Worm (Caenorhabditis elegans) whole organism, L1 larva: ENCODE data around the gene ncr-2.

ENCODE experiments used
- C16A3.4 ChIP-seq: fragments of 150-350 bp; optimal IDR thresholded peaks from 2 replicates; lab custom pipeline; 2014; ENCODE audit warnings: missing biosample characterization, missing genetic modification characterization
- C34B4.2 ChIP-seq: sonication (generic microtip); optimal IDR thresholded peaks from 2 replicates; lab custom pipeline; 2017; ENCODE audit warnings: mild to moderate bottlenecking, missing genetic modification characterization, missing compliant biosample characterization
- Y116A8C.19 ChIP-seq: sonication (generic microtip); optimal IDR thresholded peaks from 2 replicates; lab custom pipeline; 2016; ENCODE audit warnings: missing compliant biosample characterization, missing genetic modification characterization, borderline replicate concordance
- aha-1 ChIP-seq: fragments of 150-350 bp; optimal IDR thresholded peaks from 2 replicates; lab custom pipeline; 2014; ENCODE audit warnings: missing biosample characterization, missing genetic modification characterization
- alr-1 ChIP-seq: fragments of 200-800 bp; sonication (Bioruptor generic); optimal IDR thresholded peaks from 2 replicates; lab custom pipeline; 2018; ENCODE audit warnings: borderline replicate concordance, mild to moderate bottlenecking, missing genetic modification characterization, missing compliant biosample characterization
- ama-1 ChIP-seq: fragments of 150-350 bp; optimal IDR thresholded peaks from 2 replicates; lab custom pipeline; 2014
- ceh-90 ChIP-seq: sonication (generic microtip); optimal IDR thresholded peaks from 2 replicates; lab custom pipeline; 2016; ENCODE audit warnings: missing genetic modification characterization, missing compliant biosample characterization
- dsc-1 ChIP-seq: sonication (generic microtip); optimal IDR thresholded peaks from 2 replicates; lab custom pipeline; 2016; ENCODE audit warnings: mild to moderate bottlenecking, missing genetic modification characterization, missing compliant biosample characterization
- efl-1 ChIP-seq, 4 experiments: fragments of 150-350 bp; optimal IDR thresholded peaks in 3 of 4; peaks in 1 of 4; 1 replicate in 1 of 4; 2 replicates in 3 of 4; lab custom pipeline; 2014; ENCODE audit warnings: missing biosample characterization in 2 of 4, missing genetic modification characterization in 2 of 4, missing genetic modification reagents in 2 of 4
- elt-3 ChIP-seq, 6 experiments: fragments of 150-350 bp in 1 of 6; sonication (generic microtip); optimal IDR thresholded peaks; 2 replicates each; lab custom pipeline; 2017 to 2018; ENCODE audit warnings: missing biosample characterization in 6 of 6, missing genetic modification characterization in 6 of 6, inconsistent platforms in 1 of 6
- ets-5 ChIP-seq: fragments of 200-800 bp; sonication (Bioruptor generic); IDR thresholded peaks from 2 replicates; pipeline ENCODE4 v1.3.6; 2022; ENCODE audit warnings: missing genetic modification characterization, missing compliant biosample characterization
- fkh-10 ChIP-seq: sonication (generic microtip); optimal IDR thresholded peaks from 2 replicates; lab custom pipeline; 2017; ENCODE audit warnings: missing biosample characterization, missing genetic modification reagents, missing genetic modification characterization
- fkh-8 ChIP-seq: sonication (generic microtip); optimal IDR thresholded peaks from 2 replicates; lab custom pipeline; 2016; ENCODE audit warnings: mild to moderate bottlenecking, missing genetic modification characterization, missing compliant biosample characterization
- hlh-17 ChIP-seq: fragments of 200-800 bp; sonication (Bioruptor generic); optimal IDR thresholded peaks from 2 replicates; lab custom pipeline; 2018; ENCODE audit warnings: missing genetic modification characterization, mild to moderate bottlenecking, missing compliant biosample characterization, moderate library complexity, borderline replicate concordance
- hlh-4 ChIP-seq: sonication (generic microtip); optimal IDR thresholded peaks from 2 replicates; lab custom pipeline; 2016; ENCODE audit warnings: mild to moderate bottlenecking, missing genetic modification characterization, missing compliant biosample characterization
- hpl-2 ChIP-seq: fragments of 150-350 bp; optimal IDR thresholded peaks from 2 replicates; lab custom pipeline; 2014; ENCODE audit warnings: missing biosample characterization, missing genetic modification reagents, missing genetic modification characterization
- isw-1 ChIP-seq: fragments of 200-800 bp; sonication (Bioruptor generic); IDR thresholded peaks from 2 replicates; pipeline ENCODE4 v1.3.6; 2022; ENCODE audit warnings: missing genetic modification characterization, missing compliant biosample characterization
- jun-1 ChIP-seq: fragments of 150-350 bp; optimal IDR thresholded peaks from 2 replicates; lab custom pipeline; 2014; ENCODE audit warnings: missing biosample characterization, missing genetic modification reagents, missing genetic modification characterization
- lin-13 ChIP-seq: fragments of 150-350 bp; optimal IDR thresholded peaks from 2 replicates; lab custom pipeline; 2014; ENCODE audit warnings: missing biosample characterization, missing genetic modification reagents, missing genetic modification characterization
- lin-15B ChIP-seq: fragments of 150-350 bp; sonication (generic microtip); optimal IDR thresholded peaks from 3 replicates; lab custom pipeline; 2014; ENCODE audit warnings: missing biosample characterization, missing genetic modification characterization
- lin-39 ChIP-seq: fragments of 150-350 bp; optimal IDR thresholded peaks from 2 replicates; lab custom pipeline; 2014; ENCODE audit warnings: missing biosample characterization, missing genetic modification reagents, missing genetic modification characterization
- lir-3 ChIP-seq: sonication (generic microtip); optimal IDR thresholded peaks from 2 replicates; lab custom pipeline; 2016; ENCODE audit warnings: mild to moderate bottlenecking, missing genetic modification characterization, moderate library complexity, missing compliant biosample characterization; ENCODE audit not compliant: poor library complexity
- mef-2 ChIP-seq: fragments of 150-350 bp; optimal IDR thresholded peaks from 2 replicates; lab custom pipeline; 2014; ENCODE audit warnings: missing biosample characterization, missing genetic modification characterization
- nhr-11 ChIP-seq: fragments of 150-350 bp; optimal IDR thresholded peaks from 2 replicates; lab custom pipeline; 2014; ENCODE audit warnings: missing biosample characterization, missing genetic modification characterization
- nhr-12 ChIP-seq: sonication (generic microtip); optimal IDR thresholded peaks from 2 replicates; lab custom pipeline; 2017; ENCODE audit warnings: missing biosample characterization, missing genetic modification characterization
- nhr-20 ChIP-seq: sonication (generic microtip); optimal IDR thresholded peaks from 2 replicates; lab custom pipeline; 2016; ENCODE audit warnings: mild to moderate bottlenecking, missing genetic modification characterization, missing compliant biosample characterization
- nhr-237 ChIP-seq: fragments of 150-350 bp; optimal IDR thresholded peaks from 2 replicates; lab custom pipeline; 2014; ENCODE audit warnings: missing biosample characterization, missing genetic modification characterization
- nhr-28 ChIP-seq: fragments of 150-350 bp; optimal IDR thresholded peaks from 2 replicates; lab custom pipeline; 2014; ENCODE audit warnings: missing biosample characterization, missing genetic modification characterization
- nhr-77 ChIP-seq: fragments of 150-350 bp; optimal IDR thresholded peaks from 2 replicates; lab custom pipeline; 2014; ENCODE audit warnings: missing biosample characterization, missing genetic modification characterization
- nhr-85 ChIP-seq: sonication (generic microtip); peaks from one replicate; lab custom pipeline; 2016; ENCODE audit warnings: missing genetic modification characterization, inconsistent platforms, missing compliant biosample characterization
- nhr-90 ChIP-seq: sonication (generic microtip); optimal IDR thresholded peaks from 2 replicates; lab custom pipeline; 2016; ENCODE audit warnings: mild to moderate bottlenecking, missing genetic modification characterization, missing compliant biosample characterization; ENCODE audit not compliant: poor library complexity
- pag-3 ChIP-seq: sonication (generic microtip); optimal IDR thresholded peaks from 2 replicates; lab custom pipeline; 2017; ENCODE audit warnings: missing genetic modification characterization, mild to moderate bottlenecking, missing compliant biosample characterization, antibody characterized with exemption, borderline replicate concordance; ENCODE audit not compliant: insufficient read depth
- pax-3 ChIP-seq: fragments of 200-800 bp; sonication (Bioruptor generic); optimal IDR thresholded peaks from 2 replicates; lab custom pipeline; 2018; ENCODE audit warnings: mild to moderate bottlenecking, missing genetic modification characterization, moderate library complexity, missing compliant biosample characterization
- pqm-1 ChIP-seq: sonication (generic microtip); optimal IDR thresholded peaks from 3 replicates; lab custom pipeline; 2017; ENCODE audit warnings: missing biosample characterization, missing genetic modification characterization
- rnt-1 ChIP-seq: sonication (generic microtip); optimal IDR thresholded peaks from 2 replicates; lab custom pipeline; 2016; ENCODE audit warnings: mild to moderate bottlenecking, missing genetic modification characterization, moderate library complexity, missing compliant biosample characterization
- skn-1 ChIP-seq: fragments of 150-350 bp; optimal IDR thresholded peaks from 2 replicates; lab custom pipeline; 2014; ENCODE audit warnings: missing biosample characterization, missing genetic modification characterization
- snpc-4 ChIP-seq: fragments of 150-350 bp; optimal IDR thresholded peaks from 2 replicates; lab custom pipeline; 2014; ENCODE audit warnings: missing biosample characterization, missing genetic modification characterization
- sox-4 ChIP-seq: sonication (generic microtip); optimal IDR thresholded peaks from 2 replicates; lab custom pipeline; 2016; ENCODE audit warnings: missing genetic modification characterization, missing compliant biosample characterization
- sptf-1 ChIP-seq: fragments of 150-350 bp; optimal IDR thresholded peaks from 2 replicates; lab custom pipeline; 2014; ENCODE audit warnings: missing biosample characterization, missing genetic modification characterization
- sup-37 ChIP-seq: fragments of 200-800 bp; sonication (Bioruptor generic); optimal IDR thresholded peaks from 2 replicates; lab custom pipeline; 2018; ENCODE audit warnings: mild to moderate bottlenecking, missing genetic modification characterization, missing compliant biosample characterization
- swsn-7 ChIP-seq: sonication (generic microtip); optimal IDR thresholded peaks from 2 replicates; lab custom pipeline; 2016; ENCODE audit warnings: missing genetic modification characterization, missing compliant biosample characterization
- tlp-1 ChIP-seq: fragments of 150-350 bp; optimal IDR thresholded peaks from 2 replicates; lab custom pipeline; 2014; ENCODE audit warnings: missing biosample characterization, missing genetic modification characterization
- unc-130 ChIP-seq: fragments of 150-350 bp; optimal IDR thresholded peaks from 2 replicates; lab custom pipeline; 2017; ENCODE audit warnings: missing biosample characterization, missing genetic modification characterization, inconsistent platforms
- unc-30 ChIP-seq: sonication (generic microtip); optimal IDR thresholded peaks from 2 replicates; lab custom pipeline; 2017; ENCODE audit warnings: missing biosample characterization, missing genetic modification characterization
- unc-86 ChIP-seq: sonication (generic microtip); optimal IDR thresholded peaks from 2 replicates; lab custom pipeline; 2016; ENCODE audit warnings: missing genetic modification characterization, missing compliant biosample characterization
- unc-98 ChIP-seq: fragments of 200-800 bp; sonication (Bioruptor generic); IDR thresholded peaks from 2 replicates; pipeline ENCODE4 v1.3.6; 2022; ENCODE audit warnings: missing genetic modification characterization, missing compliant biosample characterization
- vab-15 ChIP-seq: sonication (generic microtip); optimal IDR thresholded peaks from 2 replicates; lab custom pipeline; 2017; ENCODE audit warnings: missing genotype, mild to moderate bottlenecking, missing genetic modification characterization, missing compliant biosample characterization

The ncr-2 gene

DNA sequence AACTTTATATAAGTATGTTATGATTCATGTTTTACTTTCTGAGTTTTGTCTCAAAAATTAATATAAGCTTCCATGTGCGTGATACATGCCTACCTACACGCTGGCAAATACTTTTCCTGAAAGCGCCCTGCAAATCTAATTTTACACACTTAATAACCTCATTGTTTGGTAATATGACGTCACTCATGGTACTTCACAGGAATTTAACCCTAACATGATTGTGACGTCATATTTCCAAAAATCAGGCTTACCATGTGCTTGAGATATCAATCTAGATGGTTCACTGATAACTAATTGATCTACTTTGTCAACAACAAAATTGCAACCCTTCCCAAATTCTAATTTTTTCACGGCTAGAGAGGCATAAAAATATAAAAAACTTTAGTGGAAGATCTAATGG lies 45.3 kb downstream of the ncr-2 start:
- TF ChIP-seq nhr-237 = no peak
- TF ChIP-seq efl-1 (optimal IDR thresholded peaks at IDR 0.05; lab: Kevin White, UChicago) = no peak
- no peak for TF ChIP-seq efl-1 (GFP tag; optimal IDR thresholded peaks at IDR 0.05 in 1 of 2; lab: Kevin White, UChicago)

- TF ChIP-seq unc-86 (tag; lab: Kevin White, UChicago) (no peak), lin-15B (no peak), sptf-1 (tag; lab: Kevin White, UChicago) (no peak), tlp-1 (tag; lab: Kevin White, UChicago) (no peak), rnt-1 (no peak), lir-3 (no peak), fkh-8 (tag; lab: Kevin White, UChicago) (no peak), lin-13 (no peak), pax-3 (tag; lab: Kevin White, UChicago) (no peak), C16A3.4 (no peak), unc-130 (tag; lab: Kevin White, UChicago) (no peak), unc-30 (tag; lab: Kevin White, UChicago) (no peak), sup-37 (no peak), pqm-1 (tag; lab: Kevin White, UChicago) (no peak), nhr-20 (tag; lab: Kevin White, UChicago) (no peak), dsc-1 (tag; lab: Kevin White, UChicago) (no peak), vab-15 (no peak)
These were observed 47.2 kb downstream of the ncr-2 start for ce11 chrIII:8305304-8305703.

DNA sequence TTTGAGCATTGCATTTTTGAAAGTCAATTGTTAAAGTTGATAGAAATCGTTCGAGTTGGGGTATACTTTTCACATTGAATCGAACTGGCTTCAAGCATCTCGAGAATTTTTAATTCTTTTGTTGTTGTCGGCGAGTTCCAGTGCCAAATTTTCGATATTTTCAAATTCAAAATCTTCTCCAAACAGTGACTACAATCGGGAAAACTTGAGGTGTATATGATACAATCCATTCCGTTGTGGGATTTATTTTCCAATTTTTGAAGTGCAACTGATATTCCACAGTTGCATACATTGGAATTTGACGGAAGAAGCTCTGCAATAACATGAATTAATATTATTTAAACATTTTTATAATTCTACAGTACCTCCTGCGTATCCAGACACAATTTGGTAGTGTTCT lies 47.7 kb downstream of the ncr-2 start:
- TF ChIP-seq ets-5 (GFP tag; lab: Robert Waterston, UW) = no peak
- no peak for TF ChIP-seq nhr-11
- TF ChIP-seq snpc-4 (tag; lab: Kevin White, UChicago) = no peak
- TF ChIP-seq nhr-12 = no peak
- TF ChIP-seq skn-1 (tag; lab: Kevin White, UChicago) = no peak
- no peak for TF ChIP-seq pqm-1 (tag; lab: Kevin White, UChicago)
- TF ChIP-seq mef-2 (tag; lab: Kevin White, UChicago) = no peak
- no peak for TF ChIP-seq lin-39 (tag; lab: Kevin White, UChicago)
- TF ChIP-seq isw-1 = no peak
- TF ChIP-seq nhr-237 = no peak

ce11 chrIII:8307356-8307755 lies 49.2 kb downstream of the ncr-2 start, which contains the start of the genes F10E9.7 and F10E9.5:
Gene F10E9.7, minus strand, starts transcription at chrIII:8307441.
Gene F10E9.5, plus strand, starts transcription at chrIII:8307592.
- TF ChIP-seq sup-37 = peak; percentile 46
- TF ChIP-seq tlp-1 (tag; lab: Kevin White, UChicago) = no peak
- no peak for TF ChIP-seq C34B4.2 (tag; lab: Kevin White, UChicago)
- TF ChIP-seq ceh-90 (tag; lab: Kevin White, UChicago) = peak; percentile 96
- TF ChIP-seq aha-1 (tag; lab: Kevin White, UChicago) = peak; percentile 4
- TF ChIP-seq pag-3 (tag; lab: Kevin White, UChicago) = peak; percentile 16
- peak; percentile 98 for TF ChIP-seq nhr-90 (tag; lab: Kevin White, UChicago)
- TF ChIP-seq hlh-4 = peak; percentile 85
- peak in 3 of 6 experiments; percentile 24 to 85 (median 26) for TF ChIP-seq elt-3 (tag; optimal IDR thresholded peaks at IDR 0.05; lab: Kevin White, UChicago)
- TF ChIP-seq nhr-77 (tag; lab: Kevin White, UChicago) = no peak
- TF ChIP-seq ama-1 (lab: Kevin White, UChicago) = no peak
- TF ChIP-seq sox-4 (tag; lab: Kevin White, UChicago) = peak; percentile 97
- no peak for TF ChIP-seq nhr-28 (tag; lab: Kevin White, UChicago)
- TF ChIP-seq nhr-20 (tag; lab: Kevin White, UChicago) = peak; percentile 97
- peak; percentile 75 for TF ChIP-seq snpc-4 (tag; lab: Kevin White, UChicago)
- peak; percentile 43 for TF ChIP-seq jun-1 (tag; lab: Kevin White, UChicago)
- peak; percentile 96 for TF ChIP-seq nhr-85 (tag; lab: Kevin White, UChicago)
- TF ChIP-seq sptf-1 (tag; lab: Kevin White, UChicago) = no peak
- no peak for TF ChIP-seq hpl-2 (GFP tag; lab: Kevin White, UChicago)
- TF ChIP-seq alr-1 (tag; lab: Kevin White, UChicago) = no peak
- no peak for TF ChIP-seq mef-2 (tag; lab: Kevin White, UChicago)
- no peak for TF ChIP-seq nhr-11
- peak; percentile 99 for TF ChIP-seq Y116A8C.19 (tag; lab: Kevin White, UChicago)
- peak; percentile 87 for TF ChIP-seq lin-39 (tag; lab: Kevin White, UChicago)
- peak; percentile 98 for TF ChIP-seq lir-3
- no peak for TF ChIP-seq fkh-10 (GFP tag; lab: Kevin White, UChicago)
- TF ChIP-seq ets-5 (GFP tag; lab: Robert Waterston, UW) = no peak
- TF ChIP-seq swsn-7 (tag; lab: Kevin White, UChicago) = peak; percentile 95
- no peak for TF ChIP-seq hlh-17 (GFP tag; lab: Kevin White, UChicago)
- peak; percentile 82 for TF ChIP-seq vab-15
- TF ChIP-seq unc-98 (GFP tag; lab: Robert Waterston, UW) = peak; percentile 91
- peak; percentile 99 for TF ChIP-seq rnt-1
